1 worm cellular context compared by ENCODE assay signal in the genomic region with DNA sequence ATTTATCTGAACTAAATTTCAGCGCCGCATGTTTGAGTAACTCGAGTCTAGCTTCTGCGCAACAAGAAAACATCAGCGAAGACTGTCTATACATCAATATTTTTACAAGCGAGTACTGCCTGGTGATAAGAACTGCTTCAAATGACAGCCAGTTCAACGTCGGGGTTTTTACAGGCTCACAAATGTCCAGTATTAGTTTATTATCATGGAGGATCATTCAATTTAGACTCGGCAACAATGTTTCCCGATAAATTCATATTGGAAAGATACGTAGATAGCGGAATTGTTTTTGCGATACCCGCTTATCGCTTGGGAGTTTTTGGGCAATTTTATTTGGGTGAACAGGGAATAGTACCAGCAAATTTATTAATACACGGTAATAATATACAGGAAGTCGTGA.
TF ChIP-seq lines count a peak whose summit lies in the region.

No protein-coding gene starts in this region.

TF ChIP-seq in whole organism, L4 larva, 104 proteins besides CTCF, POLR2A, EP300 and RAD21 (continued from another document):
- TF ChIP-seq mdt-29 (GFP tag; IDR thresholded peaks at IDR 0.05; lab: Robert Waterston, UW) (no peak), mxl-2 (GFP tag; conservative IDR thresholded peaks at IDR 0.05; lab: Robert Waterston, UW) (no peak), nhr-42 (GFP tag; IDR thresholded peaks at IDR 0.05; lab: Robert Waterston, UW) (no peak), nhr-41 (GFP tag; IDR thresholded peaks at IDR 0.05; lab: Robert Waterston, UW) (no peak), duxl-1 (tag; optimal IDR thresholded peaks at IDR 0.05; lab: Kevin White, UChicago; ENCODE audit: poor library complexity) (no peak), zfp-3 (GFP tag; conservative IDR thresholded peaks at IDR 0.05; lab: Robert Waterston, UW) (no peak), R02D3.7 (tag; optimal IDR thresholded peaks at IDR 0.05; lab: Kevin White, UChicago) (no peak), unc-62 (GFP tag; optimal IDR thresholded peaks at IDR 0.05 in 1 of 2; lab: Kevin White, UChicago) (no peak), unc-62 (tag; optimal IDR thresholded peaks at IDR 0.05; lab: Kevin White, UChicago) (no peak), ceh-32 (tag; optimal IDR thresholded peaks at IDR 0.05; lab: Kevin White, UChicago; ENCODE audit: poor library complexity) (no peak), tag-97 (GFP tag; IDR thresholded peaks at IDR 0.05; lab: Robert Waterston, UW) (no peak), ZK337.2 (GFP tag; IDR thresholded peaks at IDR 0.05; lab: Robert Waterston, UW) (no peak), daf-8 (GFP tag; IDR thresholded peaks at IDR 0.05; lab: Robert Waterston, UW) (no peak), spr-3 (GFP tag; optimal IDR thresholded peaks at IDR 0.05; lab: Kevin White, UChicago) (no peak), nhr-25 (tag; optimal IDR thresholded peaks at IDR 0.05; lab: Kevin White, UChicago; ENCODE audit: borderline replicate concordance, insufficient read depth) (no peak), aha-1 (tag; lab: Kevin White, UChicago) (peak; percentile 62), ces-1 (GFP tag; optimal IDR thresholded peaks at IDR 0.05; lab: Kevin White, UChicago) (no peak), vab-7 (GFP tag; IDR thresholded peaks at IDR 0.05; lab: Robert Waterston, UW) (no peak), lir-3 (tag; optimal IDR thresholded peaks at IDR 0.05; lab: Kevin White, UChicago) (no peak), daf-16 (GFP tag; optimal IDR thresholded peaks at IDR 0.05; lab: Kevin White, UChicago) (peak in 1 of 2 experiments; percentile 36), daf-16 (tag; optimal IDR thresholded peaks at IDR 0.05; lab: Kevin White, UChicago) (peak; percentile 95), Y5F2A.4 (GFP tag; optimal IDR thresholded peaks at IDR 0.05; lab: Kevin White, UChicago) (no peak), dmd-9 (GFP tag; IDR thresholded peaks at IDR 0.05; lab: Robert Waterston, UW) (no peak), nhr-237 (tag; optimal IDR thresholded peaks at IDR 0.05; lab: Kevin White, UChicago) (no peak), hif-1 (tag; optimal IDR thresholded peaks at IDR 0.05; lab: Kevin White, UChicago) (no peak), madf-9 (GFP tag; conservative IDR thresholded peaks at IDR 0.05; lab: Robert Waterston, UW) (no peak), tra-1 (GFP tag; IDR thresholded peaks at IDR 0.05; lab: Robert Waterston, UW) (no peak), nhr-111 (GFP tag; optimal IDR thresholded peaks at IDR 0.05; lab: Kevin White, UChicago) (no peak), D1046.2 (GFP tag; IDR thresholded peaks at IDR 0.05; lab: Robert Waterston, UW) (no peak), nhr-10 (tag; optimal IDR thresholded peaks at IDR 0.05; lab: Kevin White, UChicago) (no peak), dmd-6 (GFP tag; IDR thresholded peaks at IDR 0.05; lab: Robert Waterston, UW) (peak; percentile 79), skn-1 (tag; optimal IDR thresholded peaks at IDR 0.05; lab: Kevin White, UChicago) (no peak), egl-43 (GFP tag; IDR thresholded peaks at IDR 0.05; lab: Robert Waterston, UW) (no peak), ctbp-1 (GFP tag; IDR thresholded peaks at IDR 0.05; lab: Robert Waterston, UW) (no peak), attf-4 (tag; optimal IDR thresholded peaks at IDR 0.05; lab: Kevin White, UChicago) (no peak), ceh-82 (tag; optimal IDR thresholded peaks at IDR 0.05; lab: Kevin White, UChicago) (no peak), Y105C5A.15 (GFP tag; IDR thresholded peaks at IDR 0.05; lab: Robert Waterston, UW) (no peak), spr-1 (tag; optimal IDR thresholded peaks at IDR 0.05; lab: Kevin White, UChicago) (no peak), F49E8.2 (tag; optimal IDR thresholded peaks at IDR 0.05; lab: Kevin White, UChicago; ENCODE audit: borderline replicate concordance) (no peak), fos-1 (tag; optimal IDR thresholded peaks at IDR 0.05; lab: Kevin White, UChicago) (no peak), php-3 (GFP tag; IDR thresholded peaks at IDR 0.05; lab: Robert Waterston, UW) (peak; percentile 90), arid-1 (GFP tag; conservative IDR thresholded peaks at IDR 0.05; lab: Robert Waterston, UW) (no peak), F44E2.7 (GFP tag; IDR thresholded peaks at IDR 0.05; lab: Robert Waterston, UW) (no peak), nhr-76 (tag; optimal IDR thresholded peaks at IDR 0.05; lab: Kevin White, UChicago) (no peak), ztf-7 (tag; optimal IDR thresholded peaks at IDR 0.05; lab: Kevin White, UChicago) (no peak)
TF ChIP-seq in whole organism, L4 larva: peak in this region for 8.
